Fruit fly (Drosophila melanogaster) whole organism, embryonic: ENCODE measurements around the gene AstA-R1.

Experiments
- CG11456 ChIP-seq: fragments of 200-800 bp; sonication (Bioruptor generic); IDR thresholded peaks from 3 replicates; pipeline ENCODE4 v1.3.6; 2022; ENCODE audit warnings: missing biosample characterization, missing genetic modification characterization
- CG11504 ChIP-seq: fragments of 200-800 bp; sonication (Bioruptor generic); optimal IDR thresholded peaks from 3 replicates; lab custom pipeline; 2019; ENCODE audit warnings: missing biosample characterization, mild to moderate bottlenecking, missing genetic modification characterization, moderate library complexity
- CG14050 ChIP-seq: fragments of 200-800 bp; sonication (Bioruptor generic); IDR thresholded peaks from 3 replicates; pipeline ENCODE4 v1.3.6; 2022; ENCODE audit warnings: missing biosample characterization, missing genetic modification characterization
- CG15011 ChIP-seq: fragments of 200-800 bp; sonication (Bioruptor generic); optimal IDR thresholded peaks from 3 replicates; lab custom pipeline; 2018; ENCODE audit warnings: missing biosample characterization, mild to moderate bottlenecking, missing genetic modification characterization
- CG1603 ChIP-seq: fragments of 200-800 bp; sonication (Bioruptor generic); optimal IDR thresholded peaks from 2 replicates; lab custom pipeline; 2019; ENCODE audit warnings: missing biosample characterization, mild to moderate bottlenecking, missing genetic modification characterization, moderate library complexity
- CG17328 ChIP-seq: fragments of 200-800 bp; sonication (Bioruptor generic); IDR thresholded peaks from 2 replicates; pipeline ENCODE4 v1.3.6; 2022; ENCODE audit warnings: missing biosample characterization, missing genetic modification characterization
- CG31224 ChIP-seq: fragments of 200-800 bp; sonication (Bioruptor generic); IDR thresholded peaks from 2 replicates; pipeline ENCODE4 v1.3.6; 2022; ENCODE audit warnings: missing biosample characterization, missing genetic modification characterization
- CG34224 ChIP-seq: fragments of 200-800 bp; sonication (Bioruptor generic); IDR thresholded peaks from 3 replicates; pipeline ENCODE4 v1.3.6; 2022; ENCODE audit warnings: missing biosample characterization, missing genetic modification characterization; ENCODE audit not compliant: partially characterized antibody
- CG4707 ChIP-seq: fragments of 200-800 bp; sonication (Bioruptor generic); optimal IDR thresholded peaks from 2 replicates; lab custom pipeline; 2018; ENCODE audit warnings: missing biosample characterization, mild to moderate bottlenecking, missing genetic modification characterization, moderate library complexity
- CG7556 ChIP-seq: fragments of 200-800 bp; sonication (Bioruptor generic); optimal IDR thresholded peaks from 2 replicates; lab custom pipeline; 2017; ENCODE audit warnings: missing biosample characterization, mild to moderate bottlenecking, missing genetic modification characterization
- CG7786 ChIP-seq: fragments of 200-800 bp; sonication (Bioruptor generic); optimal IDR thresholded peaks from 2 replicates; lab custom pipeline; 2016; ENCODE audit warnings: missing biosample characterization, missing genetic modification characterization
- CG7839 ChIP-seq: fragments of 200-800 bp; sonication (Bioruptor generic); optimal IDR thresholded peaks from 3 replicates; lab custom pipeline; 2018; ENCODE audit warnings: missing biosample characterization, mild to moderate bottlenecking, missing genetic modification characterization, moderate library complexity
- CG9437 ChIP-seq: fragments of 200-800 bp; sonication (Bioruptor generic); optimal IDR thresholded peaks from 2 replicates; lab custom pipeline; 2018; ENCODE audit warnings: missing biosample characterization, mild to moderate bottlenecking, missing genetic modification characterization
- Dek ChIP-seq: fragments of 200-800 bp; sonication (Bioruptor generic); optimal IDR thresholded peaks from 3 replicates; lab custom pipeline; 2019; ENCODE audit warnings: missing biosample characterization, mild to moderate bottlenecking, missing genetic modification characterization, moderate library complexity
- Hey ChIP-seq: fragments of 200-800 bp; sonication (Bioruptor generic); optimal IDR thresholded peaks from 3 replicates; lab custom pipeline; 2018; ENCODE audit warnings: missing biosample characterization, mild to moderate bottlenecking, missing genetic modification characterization
- HmgD ChIP-seq: fragments of 200-800 bp; sonication (Bioruptor generic); optimal IDR thresholded peaks from 3 replicates; lab custom pipeline; 2016; ENCODE audit warnings: missing biosample characterization, missing genetic modification characterization
- Lim3 ChIP-seq: fragments of 200-800 bp; sonication (Bioruptor generic); IDR thresholded peaks from 2 replicates; pipeline ENCODE4 v1.3.6; 2022; ENCODE audit warnings: missing biosample characterization, missing genetic modification characterization
- NC2α ChIP-seq: fragments of 200-800 bp; sonication (Bioruptor generic); optimal IDR thresholded peaks from 2 replicates; lab custom pipeline; 2016; ENCODE audit warnings: missing biosample characterization, missing genetic modification characterization
- Ptx1 ChIP-seq: fragments of 200-800 bp; sonication (Bioruptor generic); IDR thresholded peaks from 2 replicates; pipeline ENCODE4 v1.3.6; 2022; ENCODE audit warnings: missing biosample characterization, missing genetic modification characterization
- Sry-β ChIP-seq: fragments of 200-800 bp; sonication (Bioruptor generic); optimal IDR thresholded peaks from 2 replicates; lab custom pipeline; 2018; ENCODE audit warnings: missing biosample characterization, mild to moderate bottlenecking, missing genetic modification characterization, moderate library complexity
- Ssrp ChIP-seq: fragments of 200-800 bp; sonication (Bioruptor generic); optimal IDR thresholded peaks from 2 replicates; lab custom pipeline; 2018; ENCODE audit warnings: missing biosample characterization, mild to moderate bottlenecking, missing genetic modification characterization, moderate library complexity
- br ChIP-seq: fragments of >200 bp; optimal IDR thresholded peaks from 2 replicates; lab custom pipeline; 2017
- btn ChIP-seq: fragments of 200-800 bp; sonication (Bioruptor generic); optimal IDR thresholded peaks from 2 replicates; lab custom pipeline; 2016; ENCODE audit warnings: missing biosample characterization, missing genetic modification characterization
- cas ChIP-seq: fragments of 200-800 bp; sonication (Bioruptor generic); IDR thresholded peaks from 2 replicates; pipeline ENCODE4 v1.3.6; 2022; ENCODE audit warnings: missing biosample characterization, missing genetic modification characterization
- croc ChIP-seq: fragments of 200-800 bp; sonication (Bioruptor generic); conservative IDR thresholded peaks from 3 replicates; pipeline ENCODE4 v1.3.6; 2022; ENCODE audit warnings: missing biosample characterization, missing genetic modification characterization
- dm ChIP-seq: fragments of 200-800 bp; sonication (Bioruptor generic); optimal IDR thresholded peaks from 3 replicates; lab custom pipeline; 2016; ENCODE audit warnings: missing biosample characterization, missing genetic modification characterization
- dmrt11E ChIP-seq: fragments of 200-800 bp; sonication (Bioruptor generic); optimal IDR thresholded peaks from 3 replicates; lab custom pipeline; 2018; ENCODE audit warnings: missing biosample characterization, mild to moderate bottlenecking, missing genetic modification characterization, moderate library complexity
- eve ChIP-seq, 2 experiments: fragments of >200 bp; optimal IDR thresholded peaks; 2 replicates each; lab custom pipeline; 2017; ENCODE audit warnings: missing biosample characterization in 2 of 2, missing genetic modification characterization in 2 of 2
- fru ChIP-seq: fragments of >200 bp; optimal IDR thresholded peaks from 2 replicates; lab custom pipeline; 2017
- gsb ChIP-seq: fragments of 200-800 bp; sonication (Bioruptor generic); IDR thresholded peaks from 2 replicates; pipeline ENCODE4 v1.3.6; 2022; ENCODE audit warnings: missing biosample characterization, missing genetic modification characterization
- gsb-n ChIP-seq: fragments of 200-800 bp; sonication (Bioruptor generic); optimal IDR thresholded peaks from 3 replicates; lab custom pipeline; 2018; ENCODE audit warnings: missing biosample characterization, mild to moderate bottlenecking, missing genetic modification characterization
- ind ChIP-seq: fragments of 200-800 bp; sonication (Bioruptor generic); optimal IDR thresholded peaks from 3 replicates; lab custom pipeline; 2016; ENCODE audit warnings: missing biosample characterization, missing genetic modification characterization
- otp ChIP-seq: fragments of 200-800 bp; sonication (Bioruptor generic); IDR thresholded peaks from 3 replicates; pipeline ENCODE4, ENCODE4 v1.3.6; 2022; ENCODE audit warnings: missing biosample characterization, missing genetic modification characterization
- p53 ChIP-seq: fragments of 200-800 bp; sonication (Bioruptor generic); optimal IDR thresholded peaks from 2 replicates; lab custom pipeline; 2016; ENCODE audit warnings: missing biosample characterization, missing genetic modification characterization
- run ChIP-seq: fragments of 200-800 bp; sonication (Bioruptor generic); optimal IDR thresholded peaks from 3 replicates; lab custom pipeline; 2018; ENCODE audit warnings: missing biosample characterization, mild to moderate bottlenecking, missing genetic modification characterization
- slou ChIP-seq: fragments of 200-800 bp; sonication (Bioruptor generic); optimal IDR thresholded peaks from 3 replicates; lab custom pipeline; 2016; ENCODE audit warnings: missing biosample characterization, missing genetic modification characterization
- slp2 ChIP-seq: fragments of 200-800 bp; sonication (Bioruptor generic); optimal IDR thresholded peaks from 2 replicates; lab custom pipeline; 2016; ENCODE audit warnings: missing biosample characterization, missing genetic modification characterization
- stc ChIP-seq: fragments of 200-800 bp; sonication (Bioruptor generic); IDR thresholded peaks from 2 replicates; pipeline ENCODE4 v1.3.6; 2022; ENCODE audit warnings: missing biosample characterization, missing genetic modification characterization
- tna ChIP-seq: fragments of 200-800 bp; sonication (Bioruptor generic); IDR thresholded peaks from 2 replicates; pipeline ENCODE4 v1.3.6; 2022; ENCODE audit warnings: missing biosample characterization, missing genetic modification characterization; ENCODE audit not compliant: partially characterized antibody
- vvl ChIP-seq: fragments of 200-800 bp; sonication (Bioruptor generic); IDR thresholded peaks from 2 replicates; pipeline ENCODE4 v1.3.6; 2022; ENCODE audit warnings: missing biosample characterization, missing genetic modification characterization
- wdn ChIP-seq: fragments of 200-800 bp; sonication (Bioruptor generic); IDR thresholded peaks from 2 replicates; pipeline ENCODE4 v1.3.6; 2022; ENCODE audit warnings: missing biosample characterization, missing genetic modification characterization
- zfh1 ChIP-seq: fragments of 200-800 bp; sonication (Bioruptor generic); IDR thresholded peaks from 3 replicates; pipeline ENCODE4 v1.3.6; 2022; ENCODE audit warnings: missing biosample characterization, missing genetic modification characterization

The AstA-R1 gene

dm6 chrX:3677847-3678411 lies 103.6 kb downstream of the AstA-R1 start (continued):
- TF ChIP-seq Ssrp (tag; lab: Kevin White, UChicago) = peak; percentile 91
- no peak for TF ChIP-seq slp2 (GFP tag; lab: Kevin White, UChicago)
- no peak for TF ChIP-seq otp
- TF ChIP-seq run (tag; lab: Kevin White, UChicago) = peak; percentile 68
- TF ChIP-seq croc (GFP tag; lab: Robert Waterston, UW) = peak; percentile 78
- TF ChIP-seq dmrt11E (tag; lab: Kevin White, UChicago) = peak; percentile 88
- TF ChIP-seq CG15011 (GFP tag; lab: Kevin White, UChicago) = peak; percentile 23
- TF ChIP-seq Ptx1 (GFP tag; lab: Robert Waterston, UW) = peak; percentile 82
- no peak for TF ChIP-seq fru
- peak; percentile 53 for TF ChIP-seq vvl (GFP tag; lab: Robert Waterston, UW)
- no peak for TF ChIP-seq br (lab: Kevin White, UChicago)
- peak; percentile 19 for TF ChIP-seq slou (GFP tag; lab: Kevin White, UChicago)
- TF ChIP-seq eve (GFP tag; optimal IDR thresholded peaks at IDR 0.05; lab: Kevin White, UChicago) = no peak
- TF ChIP-seq Lim3 (GFP tag; lab: Robert Waterston, UW) = no peak
- no peak for TF ChIP-seq p53 (GFP tag; lab: Kevin White, UChicago)
- TF ChIP-seq NC2α = no peak
- TF ChIP-seq btn (GFP tag; lab: Kevin White, UChicago) = peak; percentile 7
- TF ChIP-seq CG17328 = peak; percentile 54
- no peak for TF ChIP-seq CG34224 (GFP tag; lab: Robert Waterston, UW)
- TF ChIP-seq cas (GFP tag; lab: Robert Waterston, UW) = no peak
- peak; percentile 88 for TF ChIP-seq gsb-n (tag; lab: Kevin White, UChicago)
- peak; percentile 14 for TF ChIP-seq CG4707 (GFP tag; lab: Kevin White, UChicago)
- peak; percentile 22 for TF ChIP-seq CG7786
- no peak for TF ChIP-seq wdn (GFP tag; lab: Robert Waterston, UW)
- no peak for TF ChIP-seq tna (GFP tag; lab: Robert Waterston, UW)
- no peak for TF ChIP-seq gsb (GFP tag; lab: Robert Waterston, UW)
- no peak for TF ChIP-seq Hey (tag; lab: Kevin White, UChicago)
- peak; percentile 92 for TF ChIP-seq CG11504 (tag; lab: Kevin White, UChicago)
- peak; percentile 94 for TF ChIP-seq CG7556
- peak; percentile 73 for TF ChIP-seq ind (GFP tag; lab: Kevin White, UChicago)
- no peak for TF ChIP-seq dm
- peak; percentile 81 for TF ChIP-seq Dek (tag; lab: Kevin White, UChicago)
- peak; percentile 39; the same call in 2 of the 3 replicates for TF ChIP-seq CG14050
- TF ChIP-seq stc = peak; percentile 50; the same call in 1 of the 2 replicates
- peak; percentile 45 for TF ChIP-seq Sry-β
- TF ChIP-seq CG9437 (GFP tag; lab: Kevin White, UChicago) = peak; percentile 89
- peak; percentile 63; the same call in 2 of the 3 replicates for TF ChIP-seq zfh1
- TF ChIP-seq CG1603 (tag; lab: Kevin White, UChicago) = no peak
- TF ChIP-seq CG7839 (tag; lab: Kevin White, UChicago) = peak; percentile 90
- no peak for TF ChIP-seq HmgD (GFP tag; lab: Kevin White, UChicago)
- TF ChIP-seq CG31224 (GFP tag; lab: Robert Waterston, UW) = 0 out of 2 replicates have a peak, but pooled peaks have one; percentile 39
- TF ChIP-seq CG11456 (GFP tag; lab: Robert Waterston, UW) = no peak
